Worm (Caenorhabditis elegans) whole organism, early embryonic: ENCODE results near the gene F55B11.2.

ENCODE experiments used
- F13C5.2 ChIP-seq: sonication (generic microtip); optimal IDR thresholded peaks from 2 replicates; lab custom pipeline; 2017; ENCODE audit warnings: mild to moderate bottlenecking, missing genetic modification characterization, inconsistent platforms, missing compliant biosample characterization
- ama-1 ChIP-seq: fragments of 150-350 bp; optimal IDR thresholded peaks from 2 replicates; lab custom pipeline; 2014
- hmbx-1 ChIP-seq: sonication (generic microtip); optimal IDR thresholded peaks from 2 replicates; lab custom pipeline; 2016; ENCODE audit warnings: mild to moderate bottlenecking, missing genetic modification characterization, missing compliant biosample characterization
- pes-1 ChIP-seq: fragments of 200-800 bp; sonication (Bioruptor generic); IDR thresholded peaks from 2 replicates; pipeline ENCODE4 v1.3.6; 2022; ENCODE audit warnings: missing genetic modification reagents, missing genetic modification characterization, missing compliant biosample characterization
- scrt-1 ChIP-seq: fragments of 200-800 bp; sonication (Bioruptor generic); IDR thresholded peaks from 2 replicates; pipeline ENCODE4 v1.3.6; 2022; ENCODE audit warnings: missing genetic modification characterization, missing compliant biosample characterization
- tbx-11 ChIP-seq: fragments of 200-800 bp; sonication (Bioruptor generic); IDR thresholded peaks from 2 replicates; pipeline ENCODE4 v1.3.6; 2022; ENCODE audit warnings: missing genetic modification characterization, missing compliant biosample characterization
- tra-4 ChIP-seq: sonication (generic microtip); optimal IDR thresholded peaks from 2 replicates; lab custom pipeline; 2017; ENCODE audit warnings: missing genetic modification characterization, missing compliant biosample characterization

- TF ChIP-seq hmbx-1 (tag; lab: Kevin White, UChicago) (no peak), ama-1 (lab: Kevin White, UChicago) (no peak), pes-1 (no peak), tra-4 (tag; lab: Kevin White, UChicago) (no peak), F13C5.2 (tag; lab: Kevin White, UChicago) (no peak), tbx-11 (GFP tag; lab: Robert Waterston, UW) (no peak), scrt-1 (no peak)
These were observed 27.6 kb downstream of the F55B11.2 start for ce11 chrIV:14395531-14395930.
